Worm (Caenorhabditis elegans) whole organism, L4 larva: Measurements from ENCODE around the gene zip-9.

Source experiments
- F10B5.3 ChIP-seq: sonication (generic microtip); optimal IDR thresholded peaks from 2 replicates; lab custom pipeline; 2016; ENCODE audit warnings: mild to moderate bottlenecking, missing genetic modification characterization, missing compliant biosample characterization
- F26F4.8 ChIP-seq: fragments of 200-800 bp; sonication (Bioruptor generic); conservative IDR thresholded peaks from 2 replicates; pipeline ENCODE4 v1.3.6; 2022; ENCODE audit warnings: missing genetic modification characterization, missing compliant biosample characterization
- F37D6.2 ChIP-seq: sonication (generic microtip); optimal IDR thresholded peaks from 2 replicates; lab custom pipeline; 2016; ENCODE audit warnings: mild to moderate bottlenecking, missing genetic modification characterization, missing compliant biosample characterization
- F44E2.7 ChIP-seq: fragments of 200-800 bp; sonication (Bioruptor generic); IDR thresholded peaks from 2 replicates; pipeline ENCODE4 v2.1.2; 2022; ENCODE audit warnings: missing genetic modification characterization, missing compliant biosample characterization
- T20F7.1 ChIP-seq: fragments of 200-800 bp; sonication (Bioruptor generic); optimal IDR thresholded peaks from 2 replicates; lab custom pipeline; 2018; ENCODE audit warnings: mild to moderate bottlenecking, missing genetic modification characterization, missing compliant biosample characterization
- T26A8.4 ChIP-seq: fragments of 200-800 bp; sonication (Bioruptor generic); IDR thresholded peaks from 2 replicates; pipeline ENCODE4 v1.3.6; 2022; ENCODE audit warnings: missing genetic modification characterization, missing compliant biosample characterization
- Y105C5A.15 ChIP-seq: fragments of 200-800 bp; sonication (Bioruptor generic); IDR thresholded peaks from 2 replicates; pipeline ENCODE4 v1.3.6; 2022; ENCODE audit warnings: missing genetic modification characterization, missing compliant biosample characterization
- Y5F2A.4 ChIP-seq: fragments of 200-800 bp; sonication (Bioruptor generic); optimal IDR thresholded peaks from 2 replicates; lab custom pipeline; 2018; ENCODE audit warnings: mild to moderate bottlenecking, missing genetic modification characterization, missing compliant biosample characterization
- Y75B8A.6 ChIP-seq: fragments of 200-800 bp; sonication (Bioruptor generic); IDR thresholded peaks from 2 replicates; pipeline ENCODE4 v1.3.6; 2022; ENCODE audit warnings: missing genetic modification reagents, missing genetic modification characterization, missing compliant biosample characterization
- ZK546.5 ChIP-seq, 2 experiments: sonication (generic microtip); optimal IDR thresholded peaks; 2 replicates each; lab custom pipeline; 2017; ENCODE audit warnings: missing biosample characterization in 2 of 2, missing genetic modification characterization in 2 of 2
- aha-1 ChIP-seq: fragments of 150-350 bp; peaks from one replicate; lab custom pipeline; 2014; ENCODE audit warnings: missing biosample characterization, missing genetic modification characterization
- aly-2 ChIP-seq: sonication (generic microtip); optimal IDR thresholded peaks from 2 replicates; lab custom pipeline; 2018; ENCODE audit warnings: missing biosample characterization, missing genetic modification characterization
- attf-4 ChIP-seq: sonication (generic microtip); optimal IDR thresholded peaks from 3 replicates; lab custom pipeline; 2017; ENCODE audit warnings: missing biosample characterization, missing genetic modification characterization
- ceh-20 ChIP-seq: fragments of 200-800 bp; sonication (Bioruptor generic); IDR thresholded peaks from 2 replicates; pipeline ENCODE4 v1.3.6; 2022; ENCODE audit warnings: missing genetic modification reagents, missing genetic modification characterization, missing compliant biosample characterization
- ctbp-1 ChIP-seq: fragments of 200-800 bp; sonication (Bioruptor generic); IDR thresholded peaks from 2 replicates; pipeline ENCODE4 v1.3.6; 2022; ENCODE audit warnings: missing genetic modification reagents, missing genetic modification characterization, missing compliant biosample characterization
- daf-12 ChIP-seq: fragments of 150-350 bp; optimal IDR thresholded peaks from 2 replicates; lab custom pipeline; 2014; ENCODE audit warnings: missing biosample characterization, missing genetic modification reagents, missing genetic modification characterization
- daf-16 ChIP-seq, 3 experiments: sonication (generic microtip); optimal IDR thresholded peaks; 2 replicates each; lab custom pipeline; 2016 to 2017; ENCODE audit warnings: missing genetic modification characterization in 3 of 3, missing genetic modification reagents in 3 of 3, mild to moderate bottlenecking in 2 of 3, missing compliant biosample characterization in 2 of 3, missing biosample characterization in 1 of 3, moderate library complexity in 1 of 3
- daf-19 ChIP-seq: fragments of 200-800 bp; sonication (Bioruptor generic); conservative IDR thresholded peaks from 2 replicates; pipeline ENCODE4 v1.3.6; 2022; ENCODE audit warnings: missing genetic modification characterization, missing compliant biosample characterization
- daf-8 ChIP-seq: fragments of 200-800 bp; sonication (Bioruptor generic); IDR thresholded peaks from 2 replicates; pipeline ENCODE4 v1.3.6; 2022; ENCODE audit warnings: missing genetic modification characterization, missing compliant biosample characterization
- duxl-1 ChIP-seq: sonication (generic microtip); optimal IDR thresholded peaks from 2 replicates; lab custom pipeline; 2016; ENCODE audit warnings: mild to moderate bottlenecking, missing genetic modification characterization, moderate library complexity, missing compliant biosample characterization; ENCODE audit not compliant: poor library complexity
- egl-43 ChIP-seq: fragments of 200-800 bp; sonication (Bioruptor generic); IDR thresholded peaks from 2 replicates; pipeline ENCODE4 v1.3.6; 2022; ENCODE audit warnings: missing genetic modification reagents, missing genetic modification characterization, missing compliant biosample characterization
- hlh-30 ChIP-seq: sonication (generic microtip); optimal IDR thresholded peaks from 2 replicates; lab custom pipeline; 2017; ENCODE audit warnings: antibody characterized with exemption, mild to moderate bottlenecking, missing genetic modification characterization, missing compliant biosample characterization; ENCODE audit not compliant: insufficient read depth
- lim-7 ChIP-seq: fragments of 200-800 bp; sonication (Bioruptor generic); IDR thresholded peaks from 2 replicates; pipeline ENCODE4 v1.3.6; 2022; ENCODE audit warnings: missing genetic modification characterization, missing compliant biosample characterization
- lin-1 ChIP-seq: fragments of 200-800 bp; sonication (Bioruptor generic); IDR thresholded peaks from 2 replicates; pipeline ENCODE4 v1.3.6; 2022; ENCODE audit warnings: missing genetic modification reagents, missing genetic modification characterization, missing compliant biosample characterization
- lin-13 ChIP-seq: fragments of 150-350 bp; optimal IDR thresholded peaks from 2 replicates; lab custom pipeline; 2014; ENCODE audit warnings: missing biosample characterization, missing genetic modification reagents, missing genetic modification characterization
- lin-15B ChIP-seq: fragments of 150-350 bp; sonication (generic microtip); optimal IDR thresholded peaks from 3 replicates; lab custom pipeline; 2014; ENCODE audit warnings: missing biosample characterization, missing genetic modification characterization
- lin-29 ChIP-seq: fragments of 200-800 bp; sonication (Bioruptor generic); IDR thresholded peaks from 2 replicates; pipeline ENCODE4 v1.3.6; 2022; ENCODE audit warnings: missing genetic modification reagents, missing genetic modification characterization, missing compliant biosample characterization
- lir-3 ChIP-seq: sonication (generic microtip); optimal IDR thresholded peaks from 2 replicates; lab custom pipeline; 2016; ENCODE audit warnings: mild to moderate bottlenecking, missing genetic modification characterization, missing compliant biosample characterization
- mdt-29 ChIP-seq: fragments of 200-800 bp; sonication (Bioruptor generic); IDR thresholded peaks from 2 replicates; pipeline ENCODE4 v1.3.6; 2022; ENCODE audit warnings: missing genetic modification reagents, missing genetic modification characterization, missing compliant biosample characterization
- mep-1 ChIP-seq: fragments of 150-350 bp; sonication (generic microtip); optimal IDR thresholded peaks from 3 replicates; lab custom pipeline; 2014; ENCODE audit warnings: missing biosample characterization, missing genetic modification characterization
- mxl-2 ChIP-seq: fragments of 200-800 bp; sonication (Bioruptor generic); conservative IDR thresholded peaks from 2 replicates; pipeline ENCODE4 v1.3.6; 2022; ENCODE audit warnings: missing genetic modification reagents, missing genetic modification characterization, missing compliant biosample characterization
- nhr-102 ChIP-seq: sonication (generic microtip); optimal IDR thresholded peaks from 2 replicates; lab custom pipeline; 2016; ENCODE audit warnings: mild to moderate bottlenecking, missing genetic modification characterization, moderate library complexity, missing compliant biosample characterization
- nhr-111 ChIP-seq: fragments of 200-800 bp; sonication (Bioruptor generic); optimal IDR thresholded peaks from 2 replicates; lab custom pipeline; 2018; ENCODE audit warnings: mild to moderate bottlenecking, missing genetic modification characterization, missing compliant biosample characterization
- nhr-237 ChIP-seq: sonication (generic microtip); optimal IDR thresholded peaks from 2 replicates; lab custom pipeline; 2017; ENCODE audit warnings: missing biosample characterization, missing genetic modification characterization
- nhr-25 ChIP-seq: sonication (generic microtip); optimal IDR thresholded peaks from 2 replicates; lab custom pipeline; 2017; ENCODE audit warnings: missing genetic modification characterization, mild to moderate bottlenecking, missing compliant biosample characterization, antibody characterized with exemption, moderate library complexity, borderline replicate concordance; ENCODE audit not compliant: insufficient read depth
- nhr-48 ChIP-seq: sonication (generic microtip); optimal IDR thresholded peaks from 2 replicates; lab custom pipeline; 2016; ENCODE audit warnings: mild to moderate bottlenecking, missing genetic modification characterization, missing compliant biosample characterization
- nhr-6 ChIP-seq: fragments of 150-350 bp; optimal IDR thresholded peaks from 2 replicates; lab custom pipeline; 2014; ENCODE audit warnings: missing biosample characterization, missing genetic modification characterization
- nhr-77 ChIP-seq: fragments of 150-350 bp; optimal IDR thresholded peaks from 2 replicates; lab custom pipeline; 2014; ENCODE audit warnings: missing biosample characterization, missing genetic modification characterization
- pha-4 ChIP-seq, 2 experiments: fragments of 150-350 bp in 1 of 2; fragments of 200-800 bp in 1 of 2; sonication (Bioruptor generic) in 1 of 2; IDR thresholded peaks in 1 of 2; optimal IDR thresholded peaks in 1 of 2; 2 replicates each; pipeline versions ENCODE4 v1.3.6 to Lab custom; 2014 to 2022; ENCODE audit warnings: missing genetic modification characterization in 2 of 2, missing genetic modification reagents in 2 of 2, missing biosample characterization in 1 of 2, missing compliant biosample characterization in 1 of 2
- sdz-12 ChIP-seq: fragments of 200-800 bp; sonication (Bioruptor generic); optimal IDR thresholded peaks from 2 replicates; lab custom pipeline; 2018; ENCODE audit warnings: mild to moderate bottlenecking, missing genetic modification characterization, missing compliant biosample characterization
- tra-1 ChIP-seq: fragments of 200-800 bp; sonication (Bioruptor generic); IDR thresholded peaks from 2 replicates; pipeline ENCODE4 v1.3.6; 2022; ENCODE audit warnings: missing genetic modification reagents, missing genetic modification characterization, missing compliant biosample characterization
- zag-1 ChIP-seq: fragments of 150-350 bp; optimal IDR thresholded peaks from 2 replicates; lab custom pipeline; 2014; ENCODE audit warnings: missing biosample characterization, missing genetic modification characterization
- zfp-2 ChIP-seq: sonication (generic microtip); optimal IDR thresholded peaks from 2 replicates; lab custom pipeline; 2016; ENCODE audit warnings: mild to moderate bottlenecking, missing genetic modification characterization, missing compliant biosample characterization
- zfp-3 ChIP-seq: fragments of 200-800 bp; sonication (Bioruptor generic); conservative IDR thresholded peaks from 2 replicates; pipeline ENCODE4 v1.3.6; 2022; ENCODE audit warnings: missing genetic modification reagents, missing genetic modification characterization, missing compliant biosample characterization
- zip-2 ChIP-seq: fragments of 150-350 bp; optimal IDR thresholded peaks from 2 replicates; lab custom pipeline; 2014; ENCODE audit warnings: missing biosample characterization, missing genetic modification characterization

zip-9 gene

DNA sequence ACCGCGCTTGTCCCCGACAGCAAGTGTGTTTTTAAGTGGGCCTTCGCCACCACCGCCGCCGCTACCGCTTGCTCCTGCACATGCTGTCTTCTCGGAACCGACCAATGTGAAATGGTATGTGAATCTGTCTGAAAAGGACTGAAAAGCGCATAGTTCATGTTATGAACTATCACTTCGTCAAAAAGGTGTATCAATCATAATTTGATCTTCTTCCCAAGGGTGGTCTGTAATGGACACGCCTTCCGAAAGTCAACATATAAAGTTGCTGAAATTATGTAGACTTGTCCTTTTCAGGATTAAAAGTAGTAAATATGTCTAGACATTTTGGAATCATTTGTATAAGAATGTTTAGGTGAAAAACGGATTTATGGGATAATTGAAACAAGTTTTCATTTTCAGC lies at the start of gene zip-9:
zip-9 (plus strand) TSS at position 301 of the 400 bp plus-strand sequence.
- TF ChIP-seq aha-1 (tag; lab: Kevin White, UChicago), result no peak
- 0 out of 2 replicates have a peak, but pooled peaks have one; percentile 18 for TF ChIP-seq Y75B8A.6 (GFP tag; lab: Robert Waterston, UW)

DNA sequence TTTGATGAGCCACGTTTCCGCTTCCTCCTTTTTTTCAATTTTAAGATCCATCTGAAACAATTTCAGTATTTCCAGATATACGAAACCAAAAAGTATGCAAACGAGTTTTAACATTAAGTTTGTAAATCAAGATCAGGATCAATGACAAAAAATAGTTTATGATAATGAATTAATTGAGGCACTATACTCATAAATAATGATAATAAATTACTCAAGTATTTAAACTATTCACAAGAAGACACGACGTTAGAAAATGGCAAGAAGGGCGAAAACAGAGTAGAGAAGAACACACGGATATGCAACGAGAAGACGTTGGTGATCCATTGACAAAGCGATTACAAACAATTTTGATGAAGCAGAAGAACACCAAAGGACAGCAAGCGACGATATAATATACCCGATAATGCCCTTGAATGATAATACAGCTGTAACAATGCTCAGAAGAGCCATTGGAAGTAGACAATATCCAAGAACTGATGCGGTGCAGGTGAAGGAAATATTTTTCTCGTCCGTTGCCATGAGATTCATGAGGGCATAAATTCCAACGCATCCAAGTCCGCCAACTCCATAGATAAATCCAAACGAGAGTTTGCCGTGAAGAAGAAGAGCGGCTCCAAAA lies 48.6 kb upstream of the zip-9 start, which contains the start of gene F32D8.4:
F32D8.4 (minus strand) TSS at position 51 of the 619 bp plus-strand sequence.
- no peak for TF ChIP-seq daf-12 (tag; lab: Kevin White, UChicago)
- TF ChIP-seq aha-1 (tag; lab: Kevin White, UChicago), result peak; percentile 57
- TF ChIP-seq, all 104 proteins: peak for 1

DNA sequence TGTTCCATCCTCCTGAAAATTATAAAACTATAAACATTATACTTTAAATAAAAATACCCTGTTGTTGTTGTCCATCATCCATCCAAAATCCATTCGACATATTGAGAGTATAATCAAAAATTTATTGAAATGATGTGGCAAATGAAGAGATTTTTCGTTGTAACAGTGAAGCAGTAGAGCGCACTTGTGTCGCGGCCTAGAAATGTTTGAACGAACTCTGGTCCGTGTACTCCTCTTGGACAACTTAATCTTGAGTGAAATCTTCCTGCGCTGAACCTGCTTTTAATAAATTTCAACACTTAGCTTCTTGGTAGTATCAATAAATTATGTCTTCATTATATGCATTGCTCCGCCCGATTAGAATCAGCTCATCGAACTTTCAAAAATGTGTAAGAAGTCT lies 47.7 kb upstream of the zip-9 start, which contains the start of the genes F32D8.14 and F32D8.5:
F32D8.14 (minus strand) TSS at position 188 of the 400 bp plus-strand sequence.
F32D8.5 (plus strand) TSS at position 200 of the 400 bp plus-strand sequence.
- TF ChIP-seq nhr-237 (tag; lab: Kevin White, UChicago), result no peak
- TF ChIP-seq F26F4.8, result no peak
- TF ChIP-seq Y5F2A.4, result no peak
- TF ChIP-seq aly-2 (tag; lab: Kevin White, UChicago), result no peak
- peak; percentile 64 for TF ChIP-seq T20F7.1 (GFP tag; lab: Kevin White, UChicago)
- no peak for TF ChIP-seq nhr-111 (GFP tag; lab: Kevin White, UChicago)
- no peak for TF ChIP-seq lir-3 (tag; lab: Kevin White, UChicago)
- peak in 1 of 2 experiments; percentile 71 for TF ChIP-seq ZK546.5 (tag; optimal IDR thresholded peaks at IDR 0.05; lab: Kevin White, UChicago)
- no peak for TF ChIP-seq F10B5.3
- peak; percentile 76 for TF ChIP-seq mep-1 (tag; lab: Kevin White, UChicago)
- TF ChIP-seq lin-13 (GFP tag; lab: Kevin White, UChicago), result peak; percentile 79
- no peak for TF ChIP-seq lin-29
- TF ChIP-seq nhr-48, result peak; percentile 67
- no peak for TF ChIP-seq egl-43 (GFP tag; lab: Robert Waterston, UW)
- 0 out of 2 replicates have a peak, but pooled peaks have one; percentile 12 for TF ChIP-seq ceh-20 (GFP tag; lab: Robert Waterston, UW)
- TF ChIP-seq ctbp-1 (GFP tag; lab: Robert Waterston, UW), result no peak
- no peak for TF ChIP-seq daf-8 (GFP tag; lab: Robert Waterston, UW)
- TF ChIP-seq nhr-102 (tag; lab: Kevin White, UChicago), result peak; percentile 48
- no peak for TF ChIP-seq pha-4 (GFP tag; IDR thresholded peaks at IDR 0.05; lab: Robert Waterston, UW)
- TF ChIP-seq pha-4 (tag; optimal IDR thresholded peaks at IDR 0.05; lab: Kevin White, UChicago), result peak; percentile 4
- TF ChIP-seq mdt-29 (GFP tag; lab: Robert Waterston, UW), result no peak
- no peak for TF ChIP-seq mxl-2
- TF ChIP-seq aha-1 (tag; lab: Kevin White, UChicago), result peak; percentile 89
- peak; percentile 64 for TF ChIP-seq nhr-77 (tag; lab: Kevin White, UChicago)
- TF ChIP-seq attf-4 (tag; lab: Kevin White, UChicago), result no peak
- TF ChIP-seq sdz-12 (GFP tag; lab: Kevin White, UChicago), result no peak
- no peak for TF ChIP-seq lin-1 (GFP tag; lab: Robert Waterston, UW)
- TF ChIP-seq daf-12 (tag; lab: Kevin White, UChicago), result no peak
- TF ChIP-seq zfp-2 (tag; lab: Kevin White, UChicago), result no peak
- peak; percentile 68 for TF ChIP-seq nhr-6 (tag; lab: Kevin White, UChicago)
- no peak for TF ChIP-seq zip-2 (tag; lab: Kevin White, UChicago)
- no peak for TF ChIP-seq nhr-25 (tag; lab: Kevin White, UChicago)
- no peak for TF ChIP-seq tra-1 (GFP tag; lab: Robert Waterston, UW)
- no peak for TF ChIP-seq Y105C5A.15 (GFP tag; lab: Robert Waterston, UW)
- peak; percentile 49 for TF ChIP-seq hlh-30 (tag; lab: Kevin White, UChicago)
- no peak for TF ChIP-seq lim-7 (GFP tag; lab: Robert Waterston, UW)
- TF ChIP-seq lin-15B (tag; lab: Kevin White, UChicago), result no peak
- TF ChIP-seq zfp-3 (GFP tag; lab: Robert Waterston, UW), result no peak
- TF ChIP-seq daf-16 (GFP tag; optimal IDR thresholded peaks at IDR 0.05; lab: Kevin White, UChicago), result no peak
- TF ChIP-seq daf-16 (tag; optimal IDR thresholded peaks at IDR 0.05; lab: Kevin White, UChicago), result peak; percentile 27
- TF ChIP-seq duxl-1 (tag; lab: Kevin White, UChicago), result peak; percentile 74
- no peak for TF ChIP-seq zag-1 (tag; lab: Kevin White, UChicago)
- TF ChIP-seq T26A8.4 (GFP tag; lab: Robert Waterston, UW), result peak; percentile 59
- TF ChIP-seq F37D6.2 (tag; lab: Kevin White, UChicago), result peak; percentile 39
- no peak for TF ChIP-seq F44E2.7 (GFP tag; lab: Robert Waterston, UW)
- TF ChIP-seq daf-19 (GFP tag; lab: Robert Waterston, UW), result no peak
